Fruit fly (Drosophila melanogaster) whole organism, embryonic: ENCODE measurements around the gene Gas8.
A peak's percentile ranks its signal among the peaks of the same experiment; 100 is the strongest.

ENCODE experiments used
- CG10543 ChIP-seq: fragments of 200-800 bp; sonication (Bioruptor generic); optimal IDR thresholded peaks from 3 replicates; lab custom pipeline; 2017; ENCODE audit warnings: missing biosample characterization, mild to moderate bottlenecking, missing genetic modification characterization, moderate library complexity
- CG11085 ChIP-seq: fragments of 200-800 bp; sonication (Bioruptor generic); IDR thresholded peaks from 2 replicates; pipeline ENCODE4 v1.3.6; 2022; ENCODE audit warnings: missing biosample characterization, missing genetic modification characterization
- CG11504 ChIP-seq: fragments of 200-800 bp; sonication (Bioruptor generic); optimal IDR thresholded peaks from 3 replicates; lab custom pipeline; 2019; ENCODE audit warnings: missing biosample characterization, mild to moderate bottlenecking, missing genetic modification characterization, moderate library complexity
- CG14050 ChIP-seq: fragments of 200-800 bp; sonication (Bioruptor generic); IDR thresholded peaks from 3 replicates; pipeline ENCODE4 v1.3.6; 2022; ENCODE audit warnings: missing biosample characterization, missing genetic modification characterization
- CG18599 ChIP-seq: fragments of 200-800 bp; sonication (Bioruptor generic); optimal IDR thresholded peaks from 3 replicates; lab custom pipeline; 2017; ENCODE audit warnings: missing biosample characterization, missing genetic modification characterization, mild to moderate bottlenecking, moderate library complexity, missing genetic modification reagents
- CG2678 ChIP-seq: fragments of 200-800 bp; sonication (Bioruptor generic); optimal IDR thresholded peaks from 3 replicates; lab custom pipeline; 2019; ENCODE audit warnings: missing biosample characterization, mild to moderate bottlenecking, missing genetic modification characterization, moderate library complexity
- CG30403 ChIP-seq: fragments of 200-800 bp; sonication (Bioruptor generic); optimal IDR thresholded peaks from 3 replicates; lab custom pipeline; 2016; ENCODE audit warnings: missing biosample characterization, missing genetic modification characterization
- CG31441 ChIP-seq: fragments of 200-800 bp; sonication (Bioruptor generic); IDR thresholded peaks from 2 replicates; pipeline ENCODE4 v1.3.6; 2022; ENCODE audit warnings: missing biosample characterization, missing genetic modification characterization
- CG34376 ChIP-seq: fragments of 200-800 bp; sonication (Bioruptor generic); optimal IDR thresholded peaks from 2 replicates; lab custom pipeline; 2018; ENCODE audit warnings: missing biosample characterization, mild to moderate bottlenecking, missing genetic modification characterization
- CG6765 ChIP-seq: fragments of 200-800 bp; sonication (Bioruptor generic); optimal IDR thresholded peaks from 3 replicates; lab custom pipeline; 2017; ENCODE audit warnings: missing biosample characterization, mild to moderate bottlenecking, missing genetic modification characterization
- CG7987 ChIP-seq: fragments of 200-800 bp; sonication (Bioruptor generic); optimal IDR thresholded peaks from 2 replicates; lab custom pipeline; 2018; ENCODE audit warnings: missing biosample characterization, mild to moderate bottlenecking, missing genetic modification characterization, moderate library complexity
- CG8290 ChIP-seq, 3 experiments: fragments of 200-800 bp; sonication (Bioruptor generic); optimal IDR thresholded peaks; 2 replicates each; lab custom pipeline; 2016 to 2019; ENCODE audit warnings: missing biosample characterization in 3 of 3, missing genetic modification characterization in 3 of 3, mild to moderate bottlenecking in 2 of 3, moderate library complexity in 1 of 3
- D19B ChIP-seq: fragments of 200-800 bp; sonication (Bioruptor generic); optimal IDR thresholded peaks from 2 replicates; lab custom pipeline; 2017; ENCODE audit warnings: missing biosample characterization, mild to moderate bottlenecking, missing genetic modification characterization
- Deaf1 ChIP-seq: fragments of 200-800 bp; optimal IDR thresholded peaks from 3 replicates; lab custom pipeline; 2019; ENCODE audit warnings: missing biosample characterization, mild to moderate bottlenecking, missing genetic modification characterization, moderate library complexity
- Lpt ChIP-seq: fragments of >200 bp; optimal IDR thresholded peaks from 2 replicates; lab custom pipeline; 2018; ENCODE audit warnings: missing biosample characterization, missing genetic modification characterization
- Med ChIP-seq: fragments of 200-800 bp; sonication (Bioruptor generic); peaks from one replicate; lab custom pipeline; 2016; ENCODE audit warnings: missing biosample characterization, missing genetic modification characterization, mild to moderate bottlenecking, inconsistent platforms, moderate library complexity
- Meics ChIP-seq: fragments of 200-800 bp; sonication (Bioruptor generic); optimal IDR thresholded peaks from 2 replicates; lab custom pipeline; 2017; ENCODE audit warnings: missing biosample characterization, mild to moderate bottlenecking, missing genetic modification characterization
- Pdp1 ChIP-seq, 2 experiments: fragments of 200-800 bp; sonication (Bioruptor generic); optimal IDR thresholded peaks; 3 replicates each; lab custom pipeline; 2016; ENCODE audit warnings: missing biosample characterization in 2 of 2, missing genetic modification characterization in 2 of 2, mild to moderate bottlenecking in 1 of 2, moderate library complexity in 1 of 2
- amos ChIP-seq: fragments of 200-800 bp; sonication (Bioruptor generic); IDR thresholded peaks from 2 replicates; pipeline ENCODE4 v1.3.6; 2022; ENCODE audit warnings: missing biosample characterization, missing genetic modification characterization; ENCODE audit not compliant: partially characterized antibody
- cwo ChIP-seq: fragments of 200-800 bp; sonication (Bioruptor generic); optimal IDR thresholded peaks from 3 replicates; lab custom pipeline; 2017; ENCODE audit warnings: missing biosample characterization, missing genetic modification characterization, mild to moderate bottlenecking, moderate library complexity, missing genetic modification reagents
- dpn ChIP-seq, 2 experiments: fragments of 200-800 bp; sonication (Bioruptor generic); optimal IDR thresholded peaks; 3 replicates each; lab custom pipeline; 2016; ENCODE audit warnings: missing biosample characterization in 2 of 2, missing genetic modification characterization in 2 of 2
- exex ChIP-seq: fragments of 200-800 bp; sonication (Bioruptor generic); optimal IDR thresholded peaks from 4 replicates; lab custom pipeline; 2018; ENCODE audit warnings: missing biosample characterization, mild to moderate bottlenecking, missing genetic modification characterization, moderate library complexity
- gem ChIP-seq: fragments of 200-800 bp; sonication (Bioruptor generic); optimal IDR thresholded peaks from 2 replicates; lab custom pipeline; 2019; ENCODE audit warnings: missing biosample characterization, mild to moderate bottlenecking, missing genetic modification characterization, moderate library complexity
- grau ChIP-seq: fragments of 200-800 bp; optimal IDR thresholded peaks from 3 replicates; lab custom pipeline; 2019; ENCODE audit warnings: missing biosample characterization, mild to moderate bottlenecking, missing genetic modification characterization, moderate library complexity
- grn ChIP-seq: fragments of 200-800 bp; sonication (Bioruptor generic); optimal IDR thresholded peaks from 3 replicates; lab custom pipeline; 2017; ENCODE audit warnings: missing biosample characterization, missing genetic modification characterization
- her ChIP-seq: fragments of 200-800 bp; sonication (Bioruptor generic); optimal IDR thresholded peaks from 2 replicates; lab custom pipeline; 2016; ENCODE audit warnings: missing biosample characterization, missing genetic modification characterization
- mirr ChIP-seq: fragments of 200-800 bp; sonication (Bioruptor generic); optimal IDR thresholded peaks from 3 replicates; lab custom pipeline; 2018; ENCODE audit warnings: missing biosample characterization, mild to moderate bottlenecking, missing genetic modification characterization
- phol ChIP-seq: fragments of 200-800 bp; sonication (Bioruptor generic); optimal IDR thresholded peaks from 3 replicates; lab custom pipeline; 2018; ENCODE audit warnings: missing biosample characterization, mild to moderate bottlenecking, missing genetic modification characterization, moderate library complexity
- row ChIP-seq: fragments of 200-800 bp; sonication (Bioruptor generic); IDR thresholded peaks from 3 replicates; pipeline ENCODE4 v1.3.6; 2022; ENCODE audit warnings: missing biosample characterization, missing genetic modification characterization
- sd ChIP-seq: fragments of 200-800 bp; sonication (Bioruptor generic); optimal IDR thresholded peaks from 3 replicates; lab custom pipeline; 2018; ENCODE audit warnings: missing biosample characterization, mild to moderate bottlenecking, missing genetic modification characterization, moderate library complexity
- sens ChIP-seq: fragments of 200-800 bp; sonication (Bioruptor generic); peaks from one replicate; lab custom pipeline; 2016; ENCODE audit warnings: missing biosample characterization, missing genetic modification characterization
- sens-2 ChIP-seq: fragments of 200-800 bp; sonication (Bioruptor generic); IDR thresholded peaks from 2 replicates; pipeline ENCODE4 v1.3.6; 2022; ENCODE audit warnings: missing biosample characterization, missing genetic modification characterization
- slbo ChIP-seq: fragments of 200-800 bp; sonication (Bioruptor generic); IDR thresholded peaks from 2 replicates; pipeline ENCODE4 v1.3.6; 2022; ENCODE audit warnings: missing biosample characterization, missing genetic modification characterization
- so ChIP-seq: fragments of 200-800 bp; sonication (Bioruptor generic); IDR thresholded peaks from 3 replicates; pipeline ENCODE4 v1.3.6; 2022; ENCODE audit warnings: missing biosample characterization, missing genetic modification characterization
- sug ChIP-seq: fragments of 200-800 bp; optimal IDR thresholded peaks from 2 replicates; lab custom pipeline; 2019; ENCODE audit warnings: missing biosample characterization, mild to moderate bottlenecking, missing genetic modification characterization, moderate library complexity
- tin ChIP-seq: fragments of 200-800 bp; sonication (Bioruptor generic); optimal IDR thresholded peaks from 3 replicates; lab custom pipeline; 2016; ENCODE audit warnings: missing biosample characterization, missing genetic modification characterization
- trem ChIP-seq: fragments of 200-800 bp; optimal IDR thresholded peaks from 3 replicates; lab custom pipeline; 2019; ENCODE audit warnings: missing biosample characterization, mild to moderate bottlenecking, missing genetic modification characterization, moderate library complexity

Gene Gas8

DNA sequence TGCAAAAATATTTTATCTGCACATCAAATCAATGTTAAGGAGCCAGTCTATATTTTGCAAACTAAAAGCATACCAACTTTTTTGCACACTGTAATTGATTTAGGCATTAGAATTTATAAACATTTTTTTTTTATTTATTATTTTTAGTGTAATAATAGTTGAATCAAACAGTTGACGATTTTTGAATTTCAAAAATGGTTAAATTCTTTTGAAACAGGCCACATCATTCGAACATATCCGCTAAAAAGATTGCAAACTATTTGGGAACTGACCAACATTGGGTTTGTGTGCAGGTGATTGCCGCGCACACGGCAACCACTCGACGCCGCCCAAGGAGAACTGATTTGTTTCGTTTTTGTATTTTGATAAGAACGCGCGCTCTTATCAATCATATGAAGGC, 59.9 kb downstream of the Gas8 start (continued):
- TF ChIP-seq CG2678 (tag; lab: Kevin White, UChicago), result peak; percentile 34
- TF ChIP-seq Meics (GFP tag; lab: Kevin White, UChicago), result peak; percentile 14
- no peak for TF ChIP-seq sens-2 (GFP tag; lab: Robert Waterston, UW)
- TF ChIP-seq, all 482 proteins: peak for 16

DNA sequence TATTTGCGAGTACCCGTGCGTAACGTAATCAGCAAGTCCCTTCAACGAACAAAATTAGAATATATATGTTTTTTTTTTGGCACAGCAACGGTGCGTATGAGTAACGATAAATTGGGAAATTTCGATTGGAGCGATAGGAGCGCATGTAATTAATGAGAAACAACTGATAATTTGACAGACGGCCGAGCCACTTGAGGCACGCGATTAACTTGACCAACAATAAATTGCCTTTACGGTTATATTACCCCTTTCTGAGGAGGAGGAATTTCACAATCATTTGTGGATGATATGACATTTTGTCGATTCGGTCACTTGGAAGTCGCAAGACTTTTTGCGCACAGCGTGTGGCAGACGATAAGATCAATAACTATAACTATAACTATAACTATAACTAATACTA, 60.7 kb downstream of the Gas8 start:
- TF ChIP-seq mirr (GFP tag; lab: Kevin White, UChicago) (peak; percentile 69), Med (GFP tag; lab: Kevin White, UChicago) (peak; percentile 32), CG31441 (GFP tag; lab: Robert Waterston, UW) (no peak), amos (GFP tag; lab: Robert Waterston, UW) (no peak), grn (GFP tag; lab: Kevin White, UChicago) (peak; percentile 55), so (GFP tag; lab: Robert Waterston, UW) (no peak), CG34376 (peak; percentile 40), cwo (GFP tag; lab: Kevin White, UChicago) (peak; percentile 85), trem (tag; lab: Kevin White, UChicago) (no peak), CG18599 (peak; percentile 12), exex (tag; lab: Kevin White, UChicago) (peak; percentile 95), sug (tag; lab: Kevin White, UChicago) (peak; percentile 58), sd (peak; percentile 49), CG6765 (GFP tag; lab: Kevin White, UChicago) (no peak)

DNA sequence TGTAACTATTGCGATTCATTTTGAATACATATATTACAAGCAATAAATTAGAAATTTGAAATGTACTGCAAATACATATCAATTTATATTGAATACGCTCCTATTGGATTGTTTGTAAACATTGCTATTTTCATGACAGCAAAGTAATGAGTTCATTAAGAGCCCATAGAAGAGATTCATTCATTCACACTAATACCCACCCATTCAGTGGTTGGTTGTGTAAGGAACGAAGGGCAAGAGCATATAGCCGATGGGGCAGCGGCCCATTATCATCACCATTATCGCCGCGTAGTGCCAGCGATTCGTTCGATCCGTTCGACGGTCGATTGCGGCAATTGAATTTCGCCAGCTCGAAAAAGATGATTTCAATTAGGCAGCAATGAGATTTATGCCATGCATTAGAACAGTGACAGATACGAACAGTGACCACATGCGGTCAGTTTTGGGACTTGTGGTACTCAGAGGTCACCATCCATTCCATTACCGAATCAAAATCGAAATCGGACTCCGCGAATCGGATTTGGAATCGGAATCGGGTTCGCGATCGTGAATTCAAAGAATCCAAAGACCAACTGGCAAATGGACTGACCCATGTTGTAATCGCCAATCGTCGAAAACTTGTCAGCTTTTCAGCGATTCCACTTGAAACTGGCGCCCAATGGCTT, 62.0 kb downstream of the Gas8 start:
- TF ChIP-seq grn (GFP tag; lab: Kevin White, UChicago) (peak; percentile 10), CG30403 (GFP tag; lab: Kevin White, UChicago) (peak; percentile 15), dpn (GFP tag; optimal IDR thresholded peaks at IDR 0.05; lab: Kevin White, UChicago) (no peak), CG11085 (no peak), Med (GFP tag; lab: Kevin White, UChicago) (peak; percentile 25), CG10543 (GFP tag; lab: Kevin White, UChicago) (peak; percentile 41), tin (no peak), D19B (peak; percentile 28), Deaf1 (peak; percentile 6), CG2678 (tag; lab: Kevin White, UChicago) (peak; percentile 22), row (GFP tag; lab: Robert Waterston, UW) (0 out of 3 replicates have a peak, but pooled peaks have one; percentile 25), CG8290 (GFP tag; optimal IDR thresholded peaks at IDR 0.05; lab: Kevin White, UChicago) (no peak), CG8290 (tag; optimal IDR thresholded peaks at IDR 0.05; lab: Kevin White, UChicago) (peak in 1 of 2 experiments; percentile 5), gem (tag; lab: Kevin White, UChicago) (peak; percentile 23), CG11504 (tag; lab: Kevin White, UChicago) (peak; percentile 11), grau (tag; lab: Kevin White, UChicago) (peak; percentile 20), Pdp1 (GFP tag; optimal IDR thresholded peaks at IDR 0.05; lab: Kevin White, UChicago) (peak in 1 of 2 experiments; percentile 92), Lpt (GFP tag; lab: Kevin White, UChicago) (no peak), mirr (GFP tag; lab: Kevin White, UChicago) (peak; percentile 20), phol (tag; lab: Kevin White, UChicago) (no peak), her (GFP tag; lab: Kevin White, UChicago) (no peak), sug (tag; lab: Kevin White, UChicago) (peak; percentile 69), CG14050 (GFP tag; lab: Robert Waterston, UW) (no peak), slbo (peak; percentile 49), exex (tag; lab: Kevin White, UChicago) (peak; percentile 42), CG7987 (GFP tag; lab: Kevin White, UChicago) (peak; percentile 30), sens (GFP tag; lab: Kevin White, UChicago) (peak; percentile 6), CG34376 (peak; percentile 74)
